Worm (Caenorhabditis elegans) whole organism, L4 larva: ENCODE measurements around the gene F28B4.4.
A peak's percentile ranks its signal among the peaks of the same experiment; 100 is the strongest.

ENCODE experiments used
- F10B5.3 ChIP-seq: sonication (generic microtip); optimal IDR thresholded peaks from 2 replicates; lab custom pipeline; 2016; ENCODE audit warnings: mild to moderate bottlenecking, missing genetic modification characterization, missing compliant biosample characterization
- F49E8.2 ChIP-seq: sonication (generic microtip); optimal IDR thresholded peaks from 2 replicates; lab custom pipeline; 2016; ENCODE audit warnings: missing compliant biosample characterization, mild to moderate bottlenecking, missing genetic modification characterization, borderline replicate concordance
- R02D3.7 ChIP-seq: fragments of 150-350 bp; sonication (generic microtip); optimal IDR thresholded peaks from 3 replicates; lab custom pipeline; 2014; ENCODE audit warnings: missing biosample characterization, missing genetic modification characterization
- T20F7.1 ChIP-seq: fragments of 200-800 bp; sonication (Bioruptor generic); optimal IDR thresholded peaks from 2 replicates; lab custom pipeline; 2018; ENCODE audit warnings: mild to moderate bottlenecking, missing genetic modification characterization, missing compliant biosample characterization
- T26A8.4 ChIP-seq: fragments of 200-800 bp; sonication (Bioruptor generic); IDR thresholded peaks from 2 replicates; pipeline ENCODE4 v1.3.6; 2022; ENCODE audit warnings: missing genetic modification characterization, missing compliant biosample characterization
- Y105C5A.15 ChIP-seq: fragments of 200-800 bp; sonication (Bioruptor generic); IDR thresholded peaks from 2 replicates; pipeline ENCODE4 v1.3.6; 2022; ENCODE audit warnings: missing genetic modification characterization, missing compliant biosample characterization
- Y5F2A.4 ChIP-seq: fragments of 200-800 bp; sonication (Bioruptor generic); optimal IDR thresholded peaks from 2 replicates; lab custom pipeline; 2018; ENCODE audit warnings: mild to moderate bottlenecking, missing genetic modification characterization, missing compliant biosample characterization
- arid-1 ChIP-seq: fragments of 200-800 bp; sonication (Bioruptor generic); conservative IDR thresholded peaks from 2 replicates; pipeline ENCODE4 v1.3.6; 2022; ENCODE audit warnings: missing genetic modification reagents, missing genetic modification characterization, missing compliant biosample characterization
- attf-4 ChIP-seq: sonication (generic microtip); optimal IDR thresholded peaks from 3 replicates; lab custom pipeline; 2017; ENCODE audit warnings: missing biosample characterization, missing genetic modification characterization
- ceh-28 ChIP-seq: fragments of 150-350 bp; optimal IDR thresholded peaks from 2 replicates; lab custom pipeline; 2014; ENCODE audit warnings: missing biosample characterization, missing genetic modification reagents, missing genetic modification characterization
- ceh-82 ChIP-seq: sonication (generic microtip); optimal IDR thresholded peaks from 2 replicates; lab custom pipeline; 2017; ENCODE audit warnings: missing biosample characterization, missing genetic modification characterization
- cey-2 ChIP-seq: sonication (generic microtip); optimal IDR thresholded peaks from 3 replicates; lab custom pipeline; 2017; ENCODE audit warnings: missing genetic modification characterization, mild to moderate bottlenecking, missing compliant biosample characterization, antibody characterized with exemption, borderline replicate concordance; ENCODE audit not compliant: insufficient read depth
- daf-16 ChIP-seq, 3 experiments: sonication (generic microtip); optimal IDR thresholded peaks; 2 replicates each; lab custom pipeline; 2016 to 2017; ENCODE audit warnings: missing genetic modification characterization in 3 of 3, missing genetic modification reagents in 3 of 3, mild to moderate bottlenecking in 2 of 3, missing compliant biosample characterization in 2 of 3, missing biosample characterization in 1 of 3, moderate library complexity in 1 of 3
- dpl-1 ChIP-seq: fragments of 150-350 bp; optimal IDR thresholded peaks from 2 replicates; lab custom pipeline; 2014; ENCODE audit warnings: missing biosample characterization, missing genetic modification reagents, missing genetic modification characterization
- duxl-1 ChIP-seq: sonication (generic microtip); optimal IDR thresholded peaks from 2 replicates; lab custom pipeline; 2016; ENCODE audit warnings: mild to moderate bottlenecking, missing genetic modification characterization, moderate library complexity, missing compliant biosample characterization; ENCODE audit not compliant: poor library complexity
- dve-1 ChIP-seq: sonication (generic microtip); optimal IDR thresholded peaks from 2 replicates; lab custom pipeline; 2017; ENCODE audit warnings: antibody characterized with exemption, mild to moderate bottlenecking, missing genetic modification characterization, missing compliant biosample characterization; ENCODE audit not compliant: insufficient read depth
- egl-27 ChIP-seq: sonication (generic microtip); optimal IDR thresholded peaks from 3 replicates; lab custom pipeline; 2017; ENCODE audit warnings: missing biosample characterization, missing genetic modification reagents, missing genetic modification characterization
- egl-43 ChIP-seq: fragments of 200-800 bp; sonication (Bioruptor generic); IDR thresholded peaks from 2 replicates; pipeline ENCODE4 v1.3.6; 2022; ENCODE audit warnings: missing genetic modification reagents, missing genetic modification characterization, missing compliant biosample characterization
- fkh-10 ChIP-seq: fragments of 150-350 bp; optimal IDR thresholded peaks from 2 replicates; lab custom pipeline; 2014; ENCODE audit warnings: missing biosample characterization, missing genetic modification reagents, missing genetic modification characterization
- fos-1 ChIP-seq: fragments of 150-350 bp; optimal IDR thresholded peaks from 2 replicates; lab custom pipeline; 2014; ENCODE audit warnings: missing biosample characterization, missing genetic modification characterization
- gei-8 ChIP-seq: fragments of 200-800 bp; sonication (Bioruptor generic); optimal IDR thresholded peaks from 2 replicates; lab custom pipeline; 2018; ENCODE audit warnings: mild to moderate bottlenecking, missing genetic modification characterization, missing compliant biosample characterization
- hif-1 ChIP-seq, 2 experiments: sonication (generic microtip); optimal IDR thresholded peaks; 2 replicates each; lab custom pipeline; 2016 to 2017; ENCODE audit warnings: missing compliant biosample characterization in 2 of 2, missing genetic modification characterization in 2 of 2, missing genetic modification reagents in 2 of 2, missing genotype in 2 of 2, mild to moderate bottlenecking in 1 of 2
- hlh-11 ChIP-seq: fragments of 200-800 bp; sonication (Bioruptor generic); optimal IDR thresholded peaks from 2 replicates; lab custom pipeline; 2018; ENCODE audit warnings: mild to moderate bottlenecking, missing genetic modification characterization, missing compliant biosample characterization
- hmg-1.1 ChIP-seq: fragments of 200-800 bp; sonication (Bioruptor generic); IDR thresholded peaks from 2 replicates; pipeline ENCODE4 v1.3.6; 2022; ENCODE audit warnings: missing genetic modification reagents, missing genetic modification characterization, missing compliant biosample characterization
- jun-1 ChIP-seq: fragments of 150-350 bp; optimal IDR thresholded peaks from 2 replicates; lab custom pipeline; 2014; ENCODE audit warnings: missing biosample characterization, missing genetic modification reagents, missing genetic modification characterization
- lin-15B ChIP-seq: fragments of 150-350 bp; sonication (generic microtip); optimal IDR thresholded peaks from 3 replicates; lab custom pipeline; 2014; ENCODE audit warnings: missing biosample characterization, missing genetic modification characterization
- lir-3 ChIP-seq: sonication (generic microtip); optimal IDR thresholded peaks from 2 replicates; lab custom pipeline; 2016; ENCODE audit warnings: mild to moderate bottlenecking, missing genetic modification characterization, missing compliant biosample characterization
- lsy-2 ChIP-seq, 2 experiments: fragments of 150-350 bp in 1 of 2; sonication (generic microtip) in 1 of 2; optimal IDR thresholded peaks; 2 replicates each; lab custom pipeline; 2014 to 2017; ENCODE audit warnings: missing biosample characterization in 2 of 2, missing genetic modification characterization in 2 of 2
- mxl-2 ChIP-seq: fragments of 200-800 bp; sonication (Bioruptor generic); conservative IDR thresholded peaks from 2 replicates; pipeline ENCODE4 v1.3.6; 2022; ENCODE audit warnings: missing genetic modification reagents, missing genetic modification characterization, missing compliant biosample characterization
- mxl-3 ChIP-seq: fragments of 200-800 bp; sonication (Bioruptor generic); optimal IDR thresholded peaks from 2 replicates; lab custom pipeline; 2018; ENCODE audit warnings: mild to moderate bottlenecking, missing genetic modification characterization, missing compliant biosample characterization
- nhr-10 ChIP-seq: fragments of 150-350 bp; optimal IDR thresholded peaks from 2 replicates; lab custom pipeline; 2014; ENCODE audit warnings: missing biosample characterization, missing genetic modification characterization
- nhr-237 ChIP-seq: sonication (generic microtip); optimal IDR thresholded peaks from 2 replicates; lab custom pipeline; 2017; ENCODE audit warnings: missing biosample characterization, missing genetic modification characterization
- nhr-25 ChIP-seq: sonication (generic microtip); optimal IDR thresholded peaks from 2 replicates; lab custom pipeline; 2017; ENCODE audit warnings: missing genetic modification characterization, mild to moderate bottlenecking, missing compliant biosample characterization, antibody characterized with exemption, moderate library complexity, borderline replicate concordance; ENCODE audit not compliant: insufficient read depth
- nhr-41 ChIP-seq: fragments of 200-800 bp; sonication (Bioruptor generic); IDR thresholded peaks from 2 replicates; pipeline ENCODE4 v1.3.6; 2022; ENCODE audit warnings: missing genetic modification reagents, missing genetic modification characterization, missing compliant biosample characterization
- nhr-42 ChIP-seq: fragments of 200-800 bp; sonication (Bioruptor generic); IDR thresholded peaks from 2 replicates; pipeline ENCODE4 v1.3.6; 2022; ENCODE audit warnings: missing genetic modification characterization, missing compliant biosample characterization
- nhr-48 ChIP-seq: sonication (generic microtip); optimal IDR thresholded peaks from 2 replicates; lab custom pipeline; 2016; ENCODE audit warnings: mild to moderate bottlenecking, missing genetic modification characterization, missing compliant biosample characterization
- nhr-77 ChIP-seq: fragments of 150-350 bp; optimal IDR thresholded peaks from 2 replicates; lab custom pipeline; 2014; ENCODE audit warnings: missing biosample characterization, missing genetic modification characterization
- pha-4 ChIP-seq, 2 experiments: fragments of 150-350 bp in 1 of 2; fragments of 200-800 bp in 1 of 2; sonication (Bioruptor generic) in 1 of 2; IDR thresholded peaks in 1 of 2; optimal IDR thresholded peaks in 1 of 2; 2 replicates each; pipeline versions ENCODE4 v1.3.6 to Lab custom; 2014 to 2022; ENCODE audit warnings: missing genetic modification characterization in 2 of 2, missing genetic modification reagents in 2 of 2, missing biosample characterization in 1 of 2, missing compliant biosample characterization in 1 of 2
- rbr-2 ChIP-seq: sonication (generic microtip); optimal IDR thresholded peaks from 2 replicates; lab custom pipeline; 2016; ENCODE audit warnings: missing genotype, missing genetic modification characterization, missing compliant biosample characterization
- skn-1 ChIP-seq: fragments of 150-350 bp; optimal IDR thresholded peaks from 2 replicates; lab custom pipeline; 2014; ENCODE audit warnings: missing biosample characterization, missing genetic modification characterization
- spr-1 ChIP-seq: sonication (generic microtip); optimal IDR thresholded peaks from 2 replicates; lab custom pipeline; 2016; ENCODE audit warnings: mild to moderate bottlenecking, missing genetic modification characterization, missing compliant biosample characterization
- tag-97 ChIP-seq: fragments of 200-800 bp; sonication (Bioruptor generic); IDR thresholded peaks from 2 replicates; pipeline ENCODE4 v1.3.6; 2022; ENCODE audit warnings: missing genetic modification characterization, missing compliant biosample characterization
- unc-130 ChIP-seq: sonication (generic microtip); optimal IDR thresholded peaks from 2 replicates; lab custom pipeline; 2016; ENCODE audit warnings: missing genetic modification reagents, missing genetic modification characterization, missing compliant biosample characterization
- unc-62 ChIP-seq, 3 experiments: fragments of 150-350 bp in 1 of 3; sonication (generic microtip); optimal IDR thresholded peaks in 2 of 3; peaks in 1 of 3; 1 replicate in 1 of 3; 2 replicates in 2 of 3; lab custom pipeline; 2014 to 2017; ENCODE audit warnings: missing biosample characterization in 3 of 3, missing genetic modification characterization in 3 of 3, missing genetic modification reagents in 3 of 3, missing genotype in 1 of 3
- vab-7 ChIP-seq: fragments of 200-800 bp; sonication (Bioruptor generic); IDR thresholded peaks from 2 replicates; pipeline ENCODE4 v1.3.6; 2022; ENCODE audit warnings: missing genetic modification reagents, missing genetic modification characterization, missing compliant biosample characterization
- zag-1 ChIP-seq: fragments of 150-350 bp; optimal IDR thresholded peaks from 2 replicates; lab custom pipeline; 2014; ENCODE audit warnings: missing biosample characterization, missing genetic modification characterization
- zfp-2 ChIP-seq: sonication (generic microtip); optimal IDR thresholded peaks from 2 replicates; lab custom pipeline; 2016; ENCODE audit warnings: mild to moderate bottlenecking, missing genetic modification characterization, missing compliant biosample characterization
- zfp-3 ChIP-seq: fragments of 200-800 bp; sonication (Bioruptor generic); conservative IDR thresholded peaks from 2 replicates; pipeline ENCODE4 v1.3.6; 2022; ENCODE audit warnings: missing genetic modification reagents, missing genetic modification characterization, missing compliant biosample characterization
- zip-2 ChIP-seq: fragments of 150-350 bp; optimal IDR thresholded peaks from 2 replicates; lab custom pipeline; 2014; ENCODE audit warnings: missing biosample characterization, missing genetic modification characterization

F28B4.4 gene

DNA sequence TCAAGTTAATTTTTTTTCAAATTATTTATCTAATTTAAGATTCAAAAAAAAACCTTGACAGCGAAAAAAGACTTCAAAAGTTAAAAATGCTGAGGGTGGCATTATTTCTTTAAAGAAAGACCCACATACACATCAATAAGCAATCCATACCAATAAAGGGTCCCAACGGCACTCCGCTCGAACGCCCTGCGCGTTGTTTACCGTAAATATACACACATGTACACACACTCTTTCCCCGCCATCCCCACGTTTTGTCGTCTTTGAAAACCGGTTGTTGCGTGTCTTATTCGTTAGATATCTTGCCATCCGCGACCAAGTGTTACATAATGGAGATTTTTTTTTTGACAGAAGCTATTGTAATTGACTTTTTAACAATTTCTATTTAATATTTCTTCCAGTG lies 49.9 kb downstream of the F28B4.4 start, which contains the start of gene gcc-1 (continued):
- no peak for TF ChIP-seq egl-27 (tag; lab: Kevin White, UChicago)
- TF ChIP-seq daf-16 (GFP tag; optimal IDR thresholded peaks at IDR 0.05; lab: Kevin White, UChicago): no peak
- peak; percentile 10 for TF ChIP-seq daf-16 (tag; optimal IDR thresholded peaks at IDR 0.05; lab: Kevin White, UChicago)
- no peak for TF ChIP-seq Y105C5A.15 (GFP tag; lab: Robert Waterston, UW)
- no peak for TF ChIP-seq F49E8.2
- no peak for TF ChIP-seq T26A8.4
- no peak for TF ChIP-seq pha-4 (GFP tag; IDR thresholded peaks at IDR 0.05; lab: Robert Waterston, UW)
- no peak for TF ChIP-seq pha-4 (tag; optimal IDR thresholded peaks at IDR 0.05; lab: Kevin White, UChicago)
- no peak for TF ChIP-seq unc-130 (GFP tag; lab: Kevin White, UChicago)
- no peak for TF ChIP-seq nhr-10 (tag; lab: Kevin White, UChicago)
- no peak for TF ChIP-seq cey-2 (tag; lab: Kevin White, UChicago)
- no peak for TF ChIP-seq vab-7 (GFP tag; lab: Robert Waterston, UW)
- no peak for TF ChIP-seq lir-3 (tag; lab: Kevin White, UChicago)
- TF ChIP-seq unc-62 (GFP tag; optimal IDR thresholded peaks at IDR 0.05 in 1 of 2; lab: Kevin White, UChicago): no peak
- no peak for TF ChIP-seq unc-62 (tag; optimal IDR thresholded peaks at IDR 0.05; lab: Kevin White, UChicago)
- no peak for TF ChIP-seq nhr-77 (tag; lab: Kevin White, UChicago)
- no peak for TF ChIP-seq arid-1 (GFP tag; lab: Robert Waterston, UW)
- no peak for TF ChIP-seq attf-4
- no peak for TF ChIP-seq zip-2 (tag; lab: Kevin White, UChicago)
- peak in 1 of 2 experiments; percentile 47 for TF ChIP-seq lsy-2 (tag; optimal IDR thresholded peaks at IDR 0.05; lab: Kevin White, UChicago)
- no peak for TF ChIP-seq fkh-10
- TF ChIP-seq F10B5.3: no peak
- TF ChIP-seq duxl-1 (tag; lab: Kevin White, UChicago): no peak
- no peak for TF ChIP-seq gei-8 (GFP tag; lab: Kevin White, UChicago)
- no peak for TF ChIP-seq nhr-41 (GFP tag; lab: Robert Waterston, UW)
- TF ChIP-seq skn-1 (tag; lab: Kevin White, UChicago): no peak
- peak; percentile 0 for TF ChIP-seq spr-1
- no peak for TF ChIP-seq lin-15B (tag; lab: Kevin White, UChicago)
- TF ChIP-seq dpl-1 (GFP tag; lab: Kevin White, UChicago): no peak
- TF ChIP-seq ceh-28 (tag; lab: Kevin White, UChicago): no peak
- TF ChIP-seq nhr-48: no peak
- TF ChIP-seq nhr-42 (GFP tag; lab: Robert Waterston, UW): no peak
- TF ChIP-seq hlh-11: peak; percentile 33
- TF ChIP-seq egl-43 (GFP tag; lab: Robert Waterston, UW): no peak
- TF ChIP-seq rbr-2: peak; percentile 35
- TF ChIP-seq ceh-82 (tag; lab: Kevin White, UChicago): no peak
- no peak for TF ChIP-seq jun-1 (tag; lab: Kevin White, UChicago)
- no peak for TF ChIP-seq mxl-2 (GFP tag; lab: Robert Waterston, UW)
- no peak for TF ChIP-seq Y5F2A.4
- peak in 1 of 2 experiments; percentile 17 for TF ChIP-seq hif-1 (tag; optimal IDR thresholded peaks at IDR 0.05; lab: Kevin White, UChicago)
- no peak for TF ChIP-seq zfp-2 (tag; lab: Kevin White, UChicago)
- TF ChIP-seq zag-1: no peak
- peak; percentile 59 for TF ChIP-seq R02D3.7 (tag; lab: Kevin White, UChicago)
- no peak for TF ChIP-seq fos-1 (tag; lab: Kevin White, UChicago)
- no peak for TF ChIP-seq tag-97 (GFP tag; lab: Robert Waterston, UW)
- no peak for TF ChIP-seq zfp-3 (GFP tag; lab: Robert Waterston, UW)
- no peak for TF ChIP-seq nhr-25 (tag; lab: Kevin White, UChicago)
- peak; percentile 96 for TF ChIP-seq mxl-3 (GFP tag; lab: Kevin White, UChicago)
- peak; percentile 93 for TF ChIP-seq T20F7.1 (GFP tag; lab: Kevin White, UChicago)
- TF ChIP-seq nhr-237 (tag; lab: Kevin White, UChicago): no peak
- peak; percentile 64; the same call in 1 of the 2 replicates for TF ChIP-seq hmg-1.1 (GFP tag; lab: Robert Waterston, UW)
- TF ChIP-seq dve-1: peak; percentile 10
